Worm (Caenorhabditis elegans): ENCODE results near the gene F49H12.7.

F49H12.7 gene

ce11 chrX:2108682-2109081, 43.9 kb downstream of the F49H12.7 start, which contains the start of gene F53B1.2:
TSS of gene F53B1.2 (plus strand) at chrX:2108982.
- TF ChIP-seq lin-15B (tag; optimal IDR thresholded peaks at IDR 0.05) (no peak), R02D3.7 (tag; optimal IDR thresholded peaks at IDR 0.05) (no peak), zip-2 (tag; optimal IDR thresholded peaks at IDR 0.05) (no peak), zag-1 (tag; optimal IDR thresholded peaks at IDR 0.05) (no peak), cey-2 (tag; optimal IDR thresholded peaks at IDR 0.05; ENCODE audit: borderline replicate concordance, insufficient read depth) (no peak), F26F4.8 (GFP tag; conservative IDR thresholded peaks at IDR 0.05) (no peak), hlh-30 (tag; optimal IDR thresholded peaks at IDR 0.05; ENCODE audit: insufficient read depth) (no peak)

ce11 chrX:2110603-2111327, 45.9 kb downstream of the F49H12.7 start:
- peak; percentile 47 for TF ChIP-seq aha-1 (tag)
- no peak for TF ChIP-seq madf-9 (GFP tag; conservative IDR thresholded peaks at IDR 0.05)
- TF ChIP-seq unc-62 (GFP tag; optimal IDR thresholded peaks at IDR 0.05 in 1 of 2): peak in 1 of 2 experiments; percentile 96
- no peak for TF ChIP-seq unc-62 (tag; optimal IDR thresholded peaks at IDR 0.05)
- TF ChIP-seq daf-12 (tag; optimal IDR thresholded peaks at IDR 0.05): no peak
- no peak for TF ChIP-seq spr-3 (GFP tag; optimal IDR thresholded peaks at IDR 0.05)
- TF ChIP-seq zfp-2 (tag; optimal IDR thresholded peaks at IDR 0.05): no peak
- TF ChIP-seq T26A8.4 (GFP tag; IDR thresholded peaks at IDR 0.05): peak; percentile 73; the same call in 1 of the 2 replicates

- TF ChIP-seq attf-4 (tag; optimal IDR thresholded peaks at IDR 0.05) (no peak), unc-62 (GFP tag; optimal IDR thresholded peaks at IDR 0.05 in 1 of 2) (peak in 1 of 2 experiments; percentile 50), unc-62 (tag; optimal IDR thresholded peaks at IDR 0.05) (no peak), duxl-1 (tag; optimal IDR thresholded peaks at IDR 0.05; ENCODE audit: poor library complexity) (no peak)
Measured at ce11 chrX:2113004-2113403, 48.2 kb downstream of the F49H12.7 start, which contains the start of gene bus-5. TSS of gene bus-5 (minus strand) at chrX:2113104.

- TF ChIP-seq zip-2 (tag; optimal IDR thresholded peaks at IDR 0.05) (no peak), aha-1 (tag) (peak; percentile 83)
Measured at ce11 chrX:2114171-2114570, 49.3 kb downstream of the F49H12.7 start.
